Worm (Caenorhabditis elegans) whole organism, midembryonic: Measurements from ENCODE around the gene ooc-5.

Experiments
- T22C8.4 ChIP-seq: fragments of 200-800 bp; sonication (Bioruptor generic); IDR thresholded peaks from 2 replicates; pipeline ENCODE4 v1.3.6; 2022; ENCODE audit warnings: missing genetic modification characterization, missing compliant biosample characterization
- cog-1 ChIP-seq: sonication (generic microtip); optimal IDR thresholded peaks from 2 replicates; lab custom pipeline; 2016; ENCODE audit warnings: missing genetic modification characterization, missing compliant biosample characterization
- flt-1 ChIP-seq: fragments of 200-800 bp; sonication (Bioruptor generic); IDR thresholded peaks from 2 replicates; pipeline ENCODE4 v1.3.6; 2022; ENCODE audit warnings: missing genetic modification characterization, missing compliant biosample characterization
- klf-2 ChIP-seq: fragments of 200-800 bp; sonication (Bioruptor generic); conservative IDR thresholded peaks from 2 replicates; pipeline ENCODE4 v1.3.6; 2022; ENCODE audit warnings: missing genetic modification reagents, missing genetic modification characterization, missing compliant biosample characterization
- med-1 ChIP-seq: sonication (generic microtip); optimal IDR thresholded peaks from 2 replicates; lab custom pipeline; 2017; ENCODE audit warnings: missing genetic modification characterization, mild to moderate bottlenecking, missing compliant biosample characterization, antibody characterized with exemption, missing genetic modification reagents; ENCODE audit not compliant: insufficient read depth
- ref-1 ChIP-seq: fragments of 200-800 bp; sonication (Bioruptor generic); conservative IDR thresholded peaks from 2 replicates; pipeline ENCODE4 v1.3.6; 2022; ENCODE audit warnings: missing genetic modification reagents, missing genetic modification characterization, missing compliant biosample characterization
- tab-1 ChIP-seq: fragments of 200-800 bp; sonication (Bioruptor generic); IDR thresholded peaks from 2 replicates; pipeline ENCODE4 v1.3.6; 2022; ENCODE audit warnings: missing genetic modification characterization, missing compliant biosample characterization
- ztf-23 ChIP-seq: fragments of 200-800 bp; sonication (Bioruptor generic); IDR thresholded peaks from 2 replicates; pipeline ENCODE4 v1.3.6; 2022; ENCODE audit warnings: missing genetic modification reagents, missing genetic modification characterization, missing compliant biosample characterization
- ztf-29 ChIP-seq: fragments of 200-800 bp; sonication (Bioruptor generic); IDR thresholded peaks from 2 replicates; pipeline ENCODE4 v1.3.6; 2022; ENCODE audit warnings: missing genetic modification reagents, missing genetic modification characterization, missing compliant biosample characterization

Gene ooc-5

ce11 chrII:8962206-8962605 is 30.8 kb upstream of the ooc-5 start:
- no peak for TF ChIP-seq tab-1 (GFP tag; lab: Robert Waterston, UW)
- TF ChIP-seq klf-2: no peak
- no peak for TF ChIP-seq ztf-23 (GFP tag; lab: Robert Waterston, UW)
- no peak for TF ChIP-seq cog-1 (tag; lab: Kevin White, UChicago)
- no peak for TF ChIP-seq med-1 (GFP tag; lab: Kevin White, UChicago)
- TF ChIP-seq ref-1: no peak
- no peak for TF ChIP-seq ztf-29 (GFP tag; lab: Robert Waterston, UW)
- TF ChIP-seq T22C8.4 (GFP tag; lab: Robert Waterston, UW): no peak

DNA sequence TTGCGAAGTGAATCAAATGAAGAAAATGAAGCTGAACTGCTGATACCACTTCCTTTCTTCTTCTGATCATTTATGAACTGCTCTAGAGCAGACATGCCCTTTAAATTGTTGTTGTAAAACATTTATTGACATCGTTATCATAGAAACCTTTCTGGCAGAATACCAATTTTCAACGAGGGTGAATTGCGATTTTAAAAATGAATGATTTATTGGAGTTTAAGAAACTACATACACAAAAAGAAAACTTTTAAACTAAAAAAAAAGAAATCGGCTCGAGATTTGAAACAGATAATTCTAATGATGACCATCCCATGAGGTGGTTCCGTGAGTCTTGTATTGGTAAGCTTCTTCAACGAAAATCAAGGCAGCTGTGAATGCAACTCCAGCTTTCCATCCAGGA is 28.9 kb upstream of the ooc-5 start, which contains the start of gene sftd-3:
TSS of gene sftd-3 (minus strand) at position 101 of the 400 bp plus-strand sequence.
- no peak for TF ChIP-seq tab-1 (GFP tag; lab: Robert Waterston, UW)
- TF ChIP-seq ztf-23 (GFP tag; lab: Robert Waterston, UW): no peak
- no peak for TF ChIP-seq flt-1
- TF ChIP-seq ref-1: no peak
- TF ChIP-seq cog-1 (tag; lab: Kevin White, UChicago): no peak
- TF ChIP-seq T22C8.4 (GFP tag; lab: Robert Waterston, UW): no peak
- TF ChIP-seq med-1 (GFP tag; lab: Kevin White, UChicago): no peak
- no peak for TF ChIP-seq klf-2
- no peak for TF ChIP-seq ztf-29 (GFP tag; lab: Robert Waterston, UW)

DNA sequence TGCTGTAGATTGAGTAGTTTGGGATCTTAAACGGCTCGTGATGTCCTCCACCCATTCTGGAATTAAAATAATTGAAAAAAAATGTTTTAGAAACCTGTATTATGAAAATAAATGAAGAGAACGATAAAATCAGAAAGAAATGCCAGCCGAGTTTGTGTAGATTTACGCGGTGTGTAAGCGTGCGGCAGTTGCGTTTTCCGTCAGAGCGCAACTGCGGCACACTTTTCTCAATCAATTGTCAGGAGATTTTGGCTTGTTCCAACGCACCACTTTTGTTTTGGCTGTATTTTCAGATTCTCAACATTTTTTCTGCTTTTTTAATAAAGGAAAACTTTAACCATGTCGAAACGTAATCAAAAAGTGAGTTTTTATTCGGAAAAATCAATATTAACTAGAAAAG is 28.1 kb upstream of the ooc-5 start, which contains the start of the genes ndub-3 and C18E9.2:
TSS of gene ndub-3 (minus strand) at position 56 of the 400 bp plus-strand sequence.
TSS of gene C18E9.2 (plus strand) at position 172 of the 400 bp plus-strand sequence.
- TF ChIP-seq ztf-23 (GFP tag; lab: Robert Waterston, UW) (0 out of 2 replicates have a peak, but pooled peaks have one; percentile 48), med-1 (GFP tag; lab: Kevin White, UChicago) (no peak), klf-2 (no peak), ztf-29 (GFP tag; lab: Robert Waterston, UW) (no peak), tab-1 (GFP tag; lab: Robert Waterston, UW) (no peak)

DNA sequence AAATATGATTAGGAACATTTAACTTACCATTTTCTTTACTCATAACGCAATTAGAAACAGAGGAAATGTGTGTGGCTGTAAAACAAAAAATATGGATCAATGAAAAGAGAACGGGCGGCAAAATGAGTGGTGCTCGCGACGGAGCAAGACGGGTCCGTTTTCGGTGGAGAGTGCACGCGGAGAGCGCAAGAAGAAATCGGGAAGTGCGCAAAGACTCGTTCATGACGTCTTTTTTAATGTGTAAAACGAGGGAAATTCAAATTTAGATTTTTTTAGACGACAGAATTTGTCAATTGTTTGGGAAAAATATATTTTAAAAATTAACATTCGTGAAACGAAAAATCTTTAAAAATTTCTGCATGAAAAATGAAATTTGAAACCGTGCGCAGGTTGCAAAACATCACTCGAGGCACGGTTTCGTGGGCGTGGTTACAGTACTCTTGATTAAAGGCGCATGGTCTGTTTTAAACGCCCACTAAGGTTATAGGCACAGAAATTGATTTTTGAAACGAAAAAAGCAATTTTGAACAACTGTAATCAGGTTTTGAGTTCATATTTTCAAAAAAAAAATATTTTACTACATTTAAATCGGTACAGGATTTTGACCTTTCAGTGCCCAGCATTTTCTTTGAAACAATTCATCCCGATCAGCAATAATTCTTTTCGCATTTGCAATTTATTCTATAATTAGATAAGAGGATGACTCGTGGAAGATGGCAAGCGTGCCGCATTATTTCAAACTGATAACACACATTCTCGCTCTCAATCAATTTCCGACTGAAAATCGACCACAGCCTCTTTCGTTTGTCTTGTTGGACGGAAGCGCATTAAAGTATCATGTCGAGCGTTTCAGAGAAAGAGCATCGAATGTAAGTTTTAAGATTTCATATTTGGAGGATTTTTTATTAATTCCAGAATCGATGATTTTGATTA is 23.4 kb upstream of the ooc-5 start, which contains the start of the genes szy-20 and C18E9.5:
TSS of gene szy-20 (minus strand) at position 83 of the 933 bp plus-strand sequence.
TSS of gene C18E9.5 (plus strand) at position 730 of the 933 bp plus-strand sequence.
- TF ChIP-seq ztf-29 (GFP tag; lab: Robert Waterston, UW): no peak
- peak; percentile 40 for TF ChIP-seq cog-1 (tag; lab: Kevin White, UChicago)

DNA sequence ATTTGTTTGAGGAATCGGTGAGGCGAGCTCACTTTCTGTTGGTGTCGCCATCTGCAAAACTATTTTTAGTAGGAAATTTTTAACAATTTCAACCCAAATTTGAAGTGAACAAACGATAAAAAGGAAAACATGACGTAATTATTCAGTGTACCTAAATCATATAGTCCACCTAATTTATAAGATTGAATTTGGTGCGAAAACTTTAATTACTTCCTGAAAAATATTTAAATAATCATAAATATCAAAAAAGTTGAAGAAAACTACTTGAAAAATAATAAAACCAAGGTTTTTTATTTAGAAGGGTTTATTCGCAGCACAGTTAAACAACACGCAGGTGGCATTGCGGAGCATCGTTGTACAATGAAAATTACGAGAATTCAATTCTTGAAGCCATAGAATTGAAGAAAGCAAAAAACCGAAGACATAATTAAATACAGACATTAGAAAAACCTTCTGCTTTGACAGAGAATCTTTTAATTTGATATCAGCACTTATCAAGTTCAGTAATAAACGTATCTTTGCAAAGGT is 19.4 kb upstream of the ooc-5 start, which contains the start of gene tomm-40:
TSS of gene tomm-40 (minus strand) at position 51 of the 528 bp plus-strand sequence.
- no peak for TF ChIP-seq klf-2
- TF ChIP-seq T22C8.4 (GFP tag; lab: Robert Waterston, UW): no peak
- TF ChIP-seq flt-1: no peak
- TF ChIP-seq cog-1 (tag; lab: Kevin White, UChicago): no peak
- no peak for TF ChIP-seq ref-1
- TF ChIP-seq med-1 (GFP tag; lab: Kevin White, UChicago): no peak
- no peak for TF ChIP-seq ztf-29 (GFP tag; lab: Robert Waterston, UW)
- no peak for TF ChIP-seq tab-1 (GFP tag; lab: Robert Waterston, UW)
- no peak for TF ChIP-seq ztf-23 (GFP tag; lab: Robert Waterston, UW)

DNA sequence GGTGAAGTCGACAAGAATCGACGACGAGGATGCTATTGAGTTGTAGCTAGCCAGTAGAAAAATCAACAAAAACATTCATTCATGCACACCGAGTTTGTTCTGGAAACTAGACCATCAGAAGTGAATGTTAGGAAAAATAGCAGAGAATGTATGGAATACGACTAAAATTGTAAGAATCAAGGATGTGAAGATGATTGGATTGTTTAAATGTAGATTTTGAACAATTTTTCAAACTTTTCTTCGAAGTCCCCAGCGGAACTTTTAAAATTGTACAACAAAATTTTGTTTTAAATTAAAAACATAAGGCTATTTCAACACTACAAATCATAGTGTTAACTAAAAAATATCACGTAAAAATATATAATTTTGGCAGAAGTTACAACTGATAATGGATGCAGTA is 10.3 kb upstream of the ooc-5 start, which contains the start of gene C18E9.7:
TSS of gene C18E9.7 (minus strand) at position 101 of the 400 bp plus-strand sequence.
- TF ChIP-seq med-1 (GFP tag; lab: Kevin White, UChicago) (no peak), flt-1 (no peak), tab-1 (GFP tag; lab: Robert Waterston, UW) (no peak), klf-2 (no peak), ztf-29 (GFP tag; lab: Robert Waterston, UW) (no peak), ztf-23 (GFP tag; lab: Robert Waterston, UW) (no peak), ref-1 (no peak), T22C8.4 (GFP tag; lab: Robert Waterston, UW) (no peak)

DNA sequence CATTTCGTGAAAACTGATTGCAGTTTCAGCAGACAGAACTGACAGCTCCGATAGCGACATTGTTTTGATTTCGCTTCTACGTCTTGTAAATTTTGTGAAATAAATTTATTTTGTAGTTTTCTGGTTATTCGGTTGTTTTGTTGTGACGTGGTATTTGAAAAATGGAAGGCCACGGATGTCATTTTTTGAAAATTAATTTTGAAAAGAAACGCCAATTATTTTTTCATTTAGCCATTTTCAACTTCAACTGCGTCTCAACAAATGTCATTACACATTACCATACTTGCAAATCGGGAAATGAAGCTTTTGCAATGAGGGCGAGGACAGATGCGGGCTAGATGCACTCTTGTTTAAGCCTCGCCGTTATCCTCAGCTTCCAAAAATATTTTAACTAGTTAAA is 5.0 kb upstream of the ooc-5 start, which contains the start of gene C18E9.8:
TSS of gene C18E9.8 (minus strand) at position 101 of the 400 bp plus-strand sequence.
- TF ChIP-seq tab-1 (GFP tag; lab: Robert Waterston, UW) (no peak), med-1 (GFP tag; lab: Kevin White, UChicago) (no peak), ztf-23 (GFP tag; lab: Robert Waterston, UW) (no peak), ref-1 (no peak), T22C8.4 (GFP tag; lab: Robert Waterston, UW) (no peak), ztf-29 (GFP tag; lab: Robert Waterston, UW) (no peak), flt-1 (no peak), klf-2 (no peak), cog-1 (tag; lab: Kevin White, UChicago) (no peak)

DNA sequence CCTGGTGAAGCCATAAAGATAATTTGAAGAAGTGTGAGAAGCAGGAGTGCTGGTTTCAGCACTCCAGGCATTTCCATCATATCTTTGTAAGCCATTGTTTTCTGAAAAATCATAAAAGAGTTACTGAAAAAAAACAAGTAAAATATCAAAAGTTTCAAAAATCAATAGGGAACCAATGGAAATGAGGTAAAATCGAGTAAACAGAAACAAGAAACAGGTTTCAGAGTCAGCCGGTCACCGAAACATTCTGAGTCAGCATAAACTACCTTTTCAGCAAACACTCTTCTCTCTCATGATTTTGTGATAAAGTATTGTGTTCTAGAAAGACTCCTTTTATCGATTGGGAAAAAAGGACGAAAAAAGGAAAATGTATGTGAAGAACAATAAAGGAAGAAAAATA is 3.5 kb upstream of the ooc-5 start, which contains the start of gene C18E9.9:
TSS of gene C18E9.9 (minus strand) at position 101 of the 400 bp plus-strand sequence.
- TF ChIP-seq ztf-29 (GFP tag; lab: Robert Waterston, UW) (no peak), cog-1 (tag; lab: Kevin White, UChicago) (no peak), ref-1 (no peak), klf-2 (no peak)

- TF ChIP-seq T22C8.4 (GFP tag; lab: Robert Waterston, UW): no peak
- no peak for TF ChIP-seq ref-1
- no peak for TF ChIP-seq flt-1
- no peak for TF ChIP-seq med-1 (GFP tag; lab: Kevin White, UChicago)
- TF ChIP-seq ztf-29 (GFP tag; lab: Robert Waterston, UW): no peak
- no peak for TF ChIP-seq ztf-23 (GFP tag; lab: Robert Waterston, UW)
- no peak for TF ChIP-seq tab-1 (GFP tag; lab: Robert Waterston, UW)
- no peak for TF ChIP-seq cog-1 (tag; lab: Kevin White, UChicago)
- no peak for TF ChIP-seq klf-2
These were observed 2.7 kb upstream of the ooc-5 start for ce11 chrII:8990267-8990666.
